Fruit fly (Drosophila melanogaster) whole organism, embryonic: ENCODE measurements around the gene mRpL12.

Source experiments
- BEAF-32 ChIP-seq: fragments of 200-800 bp; sonication (Bioruptor generic); optimal IDR thresholded peaks from 3 replicates; lab custom pipeline; 2017; ENCODE audit warnings: missing biosample characterization, missing genetic modification characterization, mild to moderate bottlenecking, moderate library complexity, missing genetic modification reagents
- CG10274 ChIP-seq: fragments of 200-800 bp; sonication (Bioruptor generic); optimal IDR thresholded peaks from 3 replicates; lab custom pipeline; 2017; ENCODE audit warnings: missing biosample characterization, mild to moderate bottlenecking, missing genetic modification characterization
- CG10431 ChIP-seq: fragments of 200-800 bp; sonication (Bioruptor generic); optimal IDR thresholded peaks from 3 replicates; lab custom pipeline; 2018; ENCODE audit warnings: missing biosample characterization, mild to moderate bottlenecking, missing genetic modification characterization
- CG11093 ChIP-seq: fragments of 200-800 bp; sonication (Bioruptor generic); IDR thresholded peaks from 3 replicates; pipeline ENCODE4 v1.3.6; 2022; ENCODE audit warnings: missing biosample characterization, missing genetic modification characterization
- CG11696 ChIP-seq: fragments of 200-800 bp; sonication (Bioruptor generic); IDR thresholded peaks from 2 replicates; pipeline ENCODE4 v1.3.6; 2022; ENCODE audit warnings: missing biosample characterization, missing genetic modification characterization
- CG12236 ChIP-seq: fragments of 200-800 bp; sonication (Bioruptor generic); optimal IDR thresholded peaks from 2 replicates; lab custom pipeline; 2016; ENCODE audit warnings: missing biosample characterization, missing genetic modification characterization
- CG12659 ChIP-seq: fragments of 200-800 bp; sonication (Bioruptor generic); optimal IDR thresholded peaks from 3 replicates; lab custom pipeline; 2017; ENCODE audit warnings: mild to moderate bottlenecking, missing biosample characterization, missing genetic modification reagents, missing genetic modification characterization
- CG12942 ChIP-seq: fragments of 200-800 bp; sonication (Bioruptor generic); optimal IDR thresholded peaks from 3 replicates; lab custom pipeline; 2016; ENCODE audit warnings: missing biosample characterization, missing genetic modification characterization
- CG13287 ChIP-seq: fragments of 200-800 bp; sonication (Bioruptor generic); IDR thresholded peaks from 2 replicates; pipeline ENCODE4 v1.3.6; 2022; ENCODE audit warnings: missing biosample characterization, missing genetic modification characterization; ENCODE audit not compliant: partially characterized antibody
- CG13775 ChIP-seq: fragments of 200-800 bp; sonication (Bioruptor generic); optimal IDR thresholded peaks from 3 replicates; lab custom pipeline; 2017; ENCODE audit warnings: missing biosample characterization, mild to moderate bottlenecking, missing genetic modification characterization
- CG14441 ChIP-seq: fragments of 200-800 bp; sonication (Bioruptor generic); IDR thresholded peaks from 2 replicates; pipeline ENCODE4 v1.3.6; 2022; ENCODE audit warnings: missing biosample characterization, missing genetic modification characterization
- CG14965 ChIP-seq: fragments of 200-800 bp; sonication (Bioruptor generic); optimal IDR thresholded peaks from 2 replicates; lab custom pipeline; 2016; ENCODE audit warnings: missing biosample characterization, missing genetic modification characterization, borderline replicate concordance
- CG15073 ChIP-seq: fragments of 200-800 bp; sonication (Bioruptor generic); optimal IDR thresholded peaks from 2 replicates; lab custom pipeline; 2016; ENCODE audit warnings: missing biosample characterization, missing genetic modification characterization
- CG17385 ChIP-seq: fragments of 200-800 bp; sonication (Bioruptor generic); optimal IDR thresholded peaks from 3 replicates; lab custom pipeline; 2018; ENCODE audit warnings: missing biosample characterization, mild to moderate bottlenecking, missing genetic modification characterization
- CG3838 ChIP-seq: fragments of 200-800 bp; sonication (Bioruptor generic); optimal IDR thresholded peaks from 3 replicates; lab custom pipeline; 2016; ENCODE audit warnings: missing biosample characterization, missing genetic modification characterization
- CG4328 ChIP-seq: fragments of 200-800 bp; sonication (Bioruptor generic); optimal IDR thresholded peaks from 3 replicates; lab custom pipeline; 2017; ENCODE audit warnings: missing biosample characterization, missing genetic modification reagents, missing genetic modification characterization
- CG5245 ChIP-seq: fragments of 200-800 bp; sonication (Bioruptor generic); optimal IDR thresholded peaks from 3 replicates; lab custom pipeline; 2016; ENCODE audit warnings: missing biosample characterization, missing genetic modification characterization
- CG6813 ChIP-seq: fragments of 200-800 bp; sonication (Bioruptor generic); optimal IDR thresholded peaks from 2 replicates; lab custom pipeline; 2017; ENCODE audit warnings: missing biosample characterization, missing genetic modification characterization, mild to moderate bottlenecking, moderate library complexity, missing genetic modification reagents
- CG9876 ChIP-seq: fragments of 200-800 bp; sonication (Bioruptor generic); optimal IDR thresholded peaks from 2 replicates; lab custom pipeline; 2016; ENCODE audit warnings: missing biosample characterization, missing genetic modification characterization
- CTCF ChIP-seq: fragments of 200-800 bp; sonication (Bioruptor generic); optimal IDR thresholded peaks from 2 replicates; lab custom pipeline; 2017; ENCODE audit warnings: missing biosample characterization, mild to moderate bottlenecking, missing genetic modification characterization, moderate library complexity
- CrebB ChIP-seq: fragments of 200-800 bp; sonication (Bioruptor generic); optimal IDR thresholded peaks from 3 replicates; lab custom pipeline; 2018; ENCODE audit warnings: missing biosample characterization, mild to moderate bottlenecking, missing genetic modification characterization
- Dp ChIP-seq: fragments of 200-800 bp; sonication (Bioruptor generic); optimal IDR thresholded peaks from 2 replicates; lab custom pipeline; 2018; ENCODE audit warnings: missing biosample characterization, mild to moderate bottlenecking, missing genetic modification characterization, moderate library complexity
- Dref ChIP-seq: fragments of 200-800 bp; sonication (Bioruptor generic); IDR thresholded peaks from 2 replicates; pipeline ENCODE4 v1.3.6; 2022; ENCODE audit warnings: missing biosample characterization, missing genetic modification characterization
- ERR ChIP-seq: fragments of 200-800 bp; sonication (Bioruptor generic); optimal IDR thresholded peaks from 2 replicates; lab custom pipeline; 2016; ENCODE audit warnings: missing biosample characterization, missing genetic modification characterization
- Eip74EF ChIP-seq, 2 experiments: fragments of 200-800 bp in 1 of 2; fragments of >200 bp in 1 of 2; sonication (Bioruptor generic) in 1 of 2; optimal IDR thresholded peaks; 2 replicates each; lab custom pipeline; 2017 to 2019; ENCODE audit warnings: missing biosample characterization in 2 of 2, missing genetic modification characterization in 2 of 2, mild to moderate bottlenecking in 1 of 2, moderate library complexity in 1 of 2
- H2.0 ChIP-seq: fragments of 200-800 bp; sonication (Bioruptor generic); IDR thresholded peaks from 2 replicates; pipeline ENCODE4 v1.3.6; 2022; ENCODE audit warnings: missing biosample characterization, missing genetic modification characterization
- HLH4C ChIP-seq: fragments of 200-800 bp; sonication (Bioruptor generic); IDR thresholded peaks from 3 replicates; pipeline ENCODE4 v1.3.6; 2022; ENCODE audit warnings: missing biosample characterization, missing genetic modification characterization; ENCODE audit not compliant: partially characterized antibody
- Lpt ChIP-seq: fragments of >200 bp; optimal IDR thresholded peaks from 2 replicates; lab custom pipeline; 2018; ENCODE audit warnings: missing biosample characterization, missing genetic modification characterization
- Med ChIP-seq: fragments of 200-800 bp; sonication (Bioruptor generic); peaks from one replicate; lab custom pipeline; 2016; ENCODE audit warnings: missing biosample characterization, missing genetic modification characterization, mild to moderate bottlenecking, inconsistent platforms, moderate library complexity
- NFAT ChIP-seq: fragments of 200-800 bp; sonication (Bioruptor generic); IDR thresholded peaks from 2 replicates; pipeline ENCODE4 v1.3.6; 2022; ENCODE audit warnings: missing biosample characterization, missing genetic modification characterization
- Poxn ChIP-seq: fragments of 200-800 bp; sonication (Bioruptor generic); IDR thresholded peaks from 2 replicates; pipeline ENCODE4 v1.3.6; 2022; ENCODE audit warnings: missing biosample characterization, missing genetic modification characterization
- Sry-δ ChIP-seq: fragments of 200-800 bp; sonication (Bioruptor generic); optimal IDR thresholded peaks from 2 replicates; lab custom pipeline; 2016; ENCODE audit warnings: missing biosample characterization, missing genetic modification characterization
- amos ChIP-seq: fragments of 200-800 bp; sonication (Bioruptor generic); IDR thresholded peaks from 2 replicates; pipeline ENCODE4 v1.3.6; 2022; ENCODE audit warnings: missing biosample characterization, missing genetic modification characterization; ENCODE audit not compliant: partially characterized antibody
- ase ChIP-seq: fragments of 200-800 bp; sonication (Bioruptor generic); IDR thresholded peaks from 3 replicates; pipeline ENCODE4 v1.3.6; 2022; ENCODE audit warnings: missing biosample characterization, missing genetic modification characterization
- br ChIP-seq: fragments of >200 bp; optimal IDR thresholded peaks from 2 replicates; lab custom pipeline; 2017
- btn ChIP-seq: fragments of 200-800 bp; sonication (Bioruptor generic); optimal IDR thresholded peaks from 2 replicates; lab custom pipeline; 2016; ENCODE audit warnings: missing biosample characterization, missing genetic modification characterization
- crp ChIP-seq, 2 experiments: fragments of 200-800 bp; sonication (Bioruptor generic); optimal IDR thresholded peaks; 2 replicates in 1 of 2; 3 replicates in 1 of 2; lab custom pipeline; 2017; ENCODE audit warnings: missing biosample characterization in 2 of 2, missing genetic modification characterization in 2 of 2, mild to moderate bottlenecking in 1 of 2, moderate library complexity in 1 of 2
- dati ChIP-seq: fragments of 200-800 bp; sonication (Bioruptor generic); IDR thresholded peaks from 2 replicates; pipeline ENCODE4 v1.3.6; 2022; ENCODE audit warnings: missing biosample characterization, missing genetic modification characterization
- fd96Cb ChIP-seq: fragments of 200-800 bp; sonication (Bioruptor generic); optimal IDR thresholded peaks from 2 replicates; lab custom pipeline; 2018; ENCODE audit warnings: missing biosample characterization, mild to moderate bottlenecking, missing genetic modification characterization, moderate library complexity
- gcm ChIP-seq: fragments of 200-800 bp; sonication (Bioruptor generic); optimal IDR thresholded peaks from 2 replicates; lab custom pipeline; 2019; ENCODE audit warnings: missing biosample characterization, mild to moderate bottlenecking, missing genetic modification characterization, moderate library complexity
- gsb ChIP-seq: fragments of 200-800 bp; sonication (Bioruptor generic); IDR thresholded peaks from 2 replicates; pipeline ENCODE4 v1.3.6; 2022; ENCODE audit warnings: missing biosample characterization, missing genetic modification characterization
- inv ChIP-seq: fragments of 200-800 bp; sonication (Bioruptor generic); IDR thresholded peaks from 2 replicates; pipeline ENCODE4 v1.3.6; 2022; ENCODE audit warnings: missing biosample characterization, missing genetic modification characterization; ENCODE audit not compliant: partially characterized antibody
- lmd ChIP-seq: fragments of 200-800 bp; sonication (Bioruptor generic); IDR thresholded peaks from 2 replicates; pipeline ENCODE4 v1.3.6; 2022; ENCODE audit warnings: missing biosample characterization, missing genetic modification characterization
- lov ChIP-seq, 2 experiments: fragments of 200-800 bp in 1 of 2; fragments of >200 bp in 1 of 2; sonication (Bioruptor generic) in 1 of 2; IDR thresholded peaks in 1 of 2; optimal IDR thresholded peaks in 1 of 2; 2 replicates in 1 of 2; 3 replicates in 1 of 2; pipeline versions ENCODE4 v1.3.6 to Lab custom; 2017 to 2022; ENCODE audit warnings: missing biosample characterization in 1 of 2, missing genetic modification characterization in 1 of 2
- pita ChIP-seq: fragments of 200-800 bp; sonication (Bioruptor generic); optimal IDR thresholded peaks from 2 replicates; lab custom pipeline; 2017; ENCODE audit warnings: missing biosample characterization, mild to moderate bottlenecking, missing genetic modification characterization
- psq ChIP-seq: fragments of 200-800 bp; sonication (Bioruptor generic); optimal IDR thresholded peaks from 2 replicates; lab custom pipeline; 2017; ENCODE audit warnings: missing biosample characterization, missing genetic modification characterization
- row ChIP-seq: fragments of 200-800 bp; sonication (Bioruptor generic); IDR thresholded peaks from 3 replicates; pipeline ENCODE4 v1.3.6; 2022; ENCODE audit warnings: missing biosample characterization, missing genetic modification characterization
- unc-4 ChIP-seq: fragments of 200-800 bp; sonication (Bioruptor generic); IDR thresholded peaks from 2 replicates; pipeline ENCODE4 v1.3.6; 2022; ENCODE audit warnings: missing biosample characterization, missing genetic modification characterization; ENCODE audit not compliant: partially characterized antibody
- zen2 ChIP-seq: fragments of 200-800 bp; sonication (Bioruptor generic); IDR thresholded peaks from 3 replicates; pipeline ENCODE4 v1.3.6; 2022; ENCODE audit warnings: missing biosample characterization, missing genetic modification characterization; ENCODE audit not compliant: partially characterized antibody

Gene mRpL12

dm6 chr3L:8953962-8954647 is 2.5 kb upstream of the mRpL12 start, which contains the start of the genes CG43783 and orb2 (continued):
- TF ChIP-seq unc-4 (GFP tag; lab: Robert Waterston, UW) (peak; percentile 64), Med (GFP tag; lab: Kevin White, UChicago) (peak; percentile 32), NFAT (GFP tag; lab: Robert Waterston, UW) (no peak), gcm (GFP tag; lab: Kevin White, UChicago) (no peak), CG14965 (GFP tag; lab: Kevin White, UChicago) (no peak), BEAF-32 (GFP tag; lab: Kevin White, UChicago) (peak; percentile 63), CG5245 (GFP tag; lab: Kevin White, UChicago) (no peak), CG13775 (GFP tag; lab: Kevin White, UChicago) (no peak), CG13287 (peak; percentile 69), dati (GFP tag; lab: Robert Waterston, UW) (no peak), Poxn (GFP tag; lab: Robert Waterston, UW) (no peak), amos (GFP tag; lab: Robert Waterston, UW) (peak; percentile 58; the same call in 1 of the 2 replicates), Dref (GFP tag; lab: Robert Waterston, UW) (peak; percentile 80), Eip74EF (GFP tag; optimal IDR thresholded peaks at IDR 0.05; lab: Kevin White, UChicago) (no peak), CG11696 (no peak), gsb (GFP tag; lab: Robert Waterston, UW) (no peak), zen2 (GFP tag; lab: Robert Waterston, UW) (peak; percentile 55; the same call in 2 of the 3 replicates), CG12942 (GFP tag; lab: Kevin White, UChicago) (no peak), CG9876 (GFP tag; lab: Kevin White, UChicago) (no peak), CG3838 (GFP tag; lab: Kevin White, UChicago) (no peak), btn (GFP tag; lab: Kevin White, UChicago) (no peak), Dp (GFP tag; lab: Kevin White, UChicago) (peak; percentile 85)

- TF ChIP-seq lmd (GFP tag; lab: Robert Waterston, UW) (no peak), CG17385 (peak; percentile 16), fd96Cb (tag; lab: Kevin White, UChicago) (peak; percentile 51), Lpt (GFP tag; lab: Kevin White, UChicago) (no peak), CG12659 (GFP tag; lab: Kevin White, UChicago) (no peak), CTCF (peak; percentile 6), CG10431 (GFP tag; lab: Kevin White, UChicago) (no peak), Sry-δ (GFP tag; lab: Kevin White, UChicago) (no peak), ase (no peak), amos (GFP tag; lab: Robert Waterston, UW) (no peak), CrebB (peak; percentile 30), CG11093 (no peak), lov (optimal IDR thresholded peaks at IDR 0.05; lab: Kevin White, UChicago) (no peak), lov (GFP tag; IDR thresholded peaks at IDR 0.05; lab: Robert Waterston, UW) (0 out of 3 replicates have a peak, but pooled peaks have one; percentile 26), CG4328 (no peak), pita (GFP tag; lab: Kevin White, UChicago) (no peak), H2.0 (no peak), CG12236 (GFP tag; lab: Kevin White, UChicago) (no peak), psq (GFP tag; lab: Kevin White, UChicago) (no peak), br (lab: Kevin White, UChicago) (no peak), ERR (GFP tag; lab: Kevin White, UChicago) (no peak), CG10274 (no peak), crp (GFP tag; optimal IDR thresholded peaks at IDR 0.05; lab: Kevin White, UChicago) (no peak), row (GFP tag; lab: Robert Waterston, UW) (peak; percentile 58; the same call in 2 of the 3 replicates), CG14441 (GFP tag; lab: Robert Waterston, UW) (peak; percentile 47; the same call in 1 of the 2 replicates), inv (GFP tag; lab: Robert Waterston, UW) (no peak), CG6813 (peak; percentile 79), CG15073 (GFP tag; lab: Kevin White, UChicago) (no peak), HLH4C (GFP tag; lab: Robert Waterston, UW) (no peak)
Measured at dm6 chr3L:8954648-8955033, 1.9 kb upstream of the mRpL12 start, which contains the start of gene GNBP3. GNBP3 (plus strand) TSS chr3L:8955021.
